Worm (Caenorhabditis elegans) whole organism, L3 larva: ENCODE data around the gene ubc-20.
"Not testable (repeated sequence)": the region's sequence is repeated elsewhere in the genome, so short reads cannot be mapped to it uniquely, and the experiment has no call there.

Experiments used
- ama-1 ChIP-seq: fragments of 150-350 bp; optimal IDR thresholded peaks from 2 replicates; lab custom pipeline; 2018
- ceh-16 ChIP-seq: sonication (generic microtip); optimal IDR thresholded peaks from 2 replicates; lab custom pipeline; 2017; ENCODE audit warnings: missing biosample characterization, missing genetic modification characterization
- daf-12 ChIP-seq: fragments of 150-350 bp; optimal IDR thresholded peaks from 2 replicates; lab custom pipeline; 2014; ENCODE audit warnings: missing biosample characterization, missing genetic modification reagents, missing genetic modification characterization
- elt-3 ChIP-seq, 3 experiments: fragments of 150-350 bp in 1 of 3; sonication (generic microtip) in 2 of 3; optimal IDR thresholded peaks; 2 replicates in 2 of 3; 4 replicates in 1 of 3; lab custom pipeline; 2014 to 2017; ENCODE audit warnings: missing biosample characterization in 3 of 3, missing genetic modification characterization in 3 of 3
- fkh-10 ChIP-seq: sonication (generic microtip); optimal IDR thresholded peaks from 2 replicates; lab custom pipeline; 2017; ENCODE audit warnings: missing biosample characterization, missing genetic modification reagents, missing genetic modification characterization
- fos-1 ChIP-seq: fragments of 150-350 bp; optimal IDR thresholded peaks from 2 replicates; lab custom pipeline; 2014; ENCODE audit warnings: missing biosample characterization, missing genetic modification characterization
- mdl-1 ChIP-seq: fragments of 150-350 bp; optimal IDR thresholded peaks from 2 replicates; lab custom pipeline; 2014; ENCODE audit warnings: missing biosample characterization, missing genetic modification characterization
- nhr-25 ChIP-seq: sonication (generic microtip); optimal IDR thresholded peaks from 2 replicates; lab custom pipeline; 2017; ENCODE audit warnings: missing biosample characterization, missing genetic modification characterization
- nhr-77 ChIP-seq: fragments of 150-350 bp; optimal IDR thresholded peaks from 2 replicates; lab custom pipeline; 2014; ENCODE audit warnings: missing biosample characterization, missing genetic modification characterization
- skn-1 ChIP-seq: fragments of 150-350 bp; optimal IDR thresholded peaks from 2 replicates; lab custom pipeline; 2014; ENCODE audit warnings: missing biosample characterization, missing genetic modification characterization
- unc-62 ChIP-seq: fragments of 150-350 bp; sonication (generic microtip); optimal IDR thresholded peaks from 4 replicates; lab custom pipeline; 2014; ENCODE audit warnings: missing biosample characterization, missing genetic modification reagents, missing genetic modification characterization
- ztf-11 ChIP-seq: fragments of 150-350 bp; optimal IDR thresholded peaks from 2 replicates; lab custom pipeline; 2014; ENCODE audit warnings: missing biosample characterization, missing genetic modification characterization

DNA sequence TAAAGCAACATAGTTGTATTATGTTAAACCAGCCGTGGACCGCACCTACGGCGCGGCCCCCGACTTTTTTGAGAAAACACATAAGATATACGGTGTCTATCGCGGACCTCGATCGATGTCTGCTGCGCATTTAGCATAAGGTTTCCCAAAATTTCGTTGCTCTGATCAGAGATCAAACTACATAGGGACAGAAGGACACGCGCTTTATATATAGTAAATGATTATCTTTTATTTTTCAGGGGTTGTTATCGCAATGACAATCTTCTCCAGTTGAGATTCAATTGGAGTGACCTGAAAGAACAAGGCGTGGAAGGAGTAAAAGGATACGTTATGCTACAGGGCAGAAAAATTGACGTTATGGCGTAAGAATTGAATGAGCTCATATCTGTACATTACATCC lies 2.7 kb upstream of the ubc-20 start:
- not testable (repeated sequence) for TF ChIP-seq ceh-16 (tag; lab: Kevin White, UChicago); fkh-10 (GFP tag; lab: Kevin White, UChicago); nhr-77 (tag; lab: Kevin White, UChicago); fos-1; elt-3 (tag; optimal IDR thresholded peaks at IDR 0.05; lab: Kevin White, UChicago); skn-1 (tag; lab: Kevin White, UChicago); ztf-11 (tag; lab: Kevin White, UChicago); unc-62; mdl-1 (tag; lab: Kevin White, UChicago); nhr-25 (tag; lab: Kevin White, UChicago); daf-12 (tag; lab: Kevin White, UChicago); ama-1 (lab: Kevin White, UChicago)
